Worm (Caenorhabditis elegans): ENCODE measurements around the gene cyp-13B1.

Gene cyp-13B1

DNA sequence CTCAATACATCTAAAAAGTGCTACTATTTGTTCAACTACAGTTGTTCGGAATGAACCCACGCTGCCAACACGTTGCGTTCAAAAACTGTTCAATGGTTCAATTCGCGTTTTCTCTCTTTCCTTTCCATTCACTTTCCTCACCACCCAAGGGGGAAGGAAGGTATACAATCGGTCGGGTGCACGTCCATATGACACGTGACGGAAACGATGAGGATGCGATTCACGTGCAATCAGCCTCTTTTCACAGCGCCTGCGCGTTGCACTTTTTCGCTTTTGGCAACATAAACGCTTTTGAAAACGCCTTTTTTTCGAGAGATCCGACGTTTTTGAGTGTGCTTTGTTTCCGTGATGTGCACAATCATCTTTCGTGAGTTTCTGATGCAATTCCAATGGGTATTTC lies 50.9 kb downstream of the cyp-13B1 start (continued):
- TF ChIP-seq nhr-120 (GFP tag; IDR thresholded peaks at IDR 0.05) (no peak), T26A5.8 (tag; optimal IDR thresholded peaks at IDR 0.05) (no peak), tbx-9 (tag; optimal IDR thresholded peaks at IDR 0.05; ENCODE audit: borderline replicate concordance) (no peak), ekl-4 (GFP tag; IDR thresholded peaks at IDR 0.05) (no peak), K11D2.4 (GFP tag; IDR thresholded peaks at IDR 0.05) (peak; percentile 67; the same call in 1 of the 2 replicates), ztf-3 (GFP tag; optimal IDR thresholded peaks at IDR 0.05) (no peak), ceh-100 (GFP tag; IDR thresholded peaks at IDR 0.05) (no peak), tlf-1 (GFP tag; optimal IDR thresholded peaks at IDR 0.05) (peak; percentile 33), tbp1 (GFP tag; optimal IDR thresholded peaks at IDR 0.05) (peak; percentile 47), nhr-179 (tag; optimal IDR thresholded peaks at IDR 0.05) (no peak), mcd-1 (GFP tag; IDR thresholded peaks at IDR 0.05) (peak; percentile 33; the same call in 1 of the 2 replicates), unc-130 (GFP tag; optimal IDR thresholded peaks at IDR 0.05) (no peak), atf-7 (tag; optimal IDR thresholded peaks at IDR 0.05) (peak; percentile 85), Y53G8AR.9 (GFP tag; conservative IDR thresholded peaks at IDR 0.05) (no peak), hsf-1 (GFP tag; IDR thresholded peaks at IDR 0.05) (no peak), madf-10 (tag; optimal IDR thresholded peaks at IDR 0.05) (peak; percentile 48), pbrm-1 (GFP tag; IDR thresholded peaks at IDR 0.05) (0 out of 2 replicates have a peak, but pooled peaks have one; percentile 17), T07F8.4 (tag; optimal IDR thresholded peaks at IDR 0.05) (no peak), lin-26 (GFP tag; IDR thresholded peaks at IDR 0.05) (no peak), gei-17 (GFP tag; optimal IDR thresholded peaks at IDR 0.05) (peak; percentile 54), let-526 (GFP tag; IDR thresholded peaks at IDR 0.05) (0 out of 2 replicates have a peak, but pooled peaks have one; percentile 15), lin-40 (tag; optimal IDR thresholded peaks at IDR 0.05) (peak; percentile 86), aptf-3 (GFP tag; IDR thresholded peaks at IDR 0.05) (no peak), attf-6 (GFP tag; IDR thresholded peaks at IDR 0.05) (no peak), rpc-1 (optimal IDR thresholded peaks at IDR 0.05) (no peak), rpc-1 (tag; optimal IDR thresholded peaks at IDR 0.05) (no peak), C17E4.6 (GFP tag; IDR thresholded peaks at IDR 0.05) (no peak), athp-1 (tag; optimal IDR thresholded peaks at IDR 0.05) (no peak), sdz-38 (tag; optimal IDR thresholded peaks at IDR 0.05) (no peak), die-1 (tag; optimal IDR thresholded peaks at IDR 0.05) (peak; percentile 9), zfh-2 (GFP tag; conservative IDR thresholded peaks at IDR 0.05) (peak; percentile 82; the same call in 1 of the 2 replicates), mel-28 (tag; optimal IDR thresholded peaks at IDR 0.05; ENCODE audit: borderline replicate concordance) (no peak), ztf-22 (GFP tag; optimal IDR thresholded peaks at IDR 0.05) (peak; percentile 78), F23B12.7 (tag; optimal IDR thresholded peaks at IDR 0.05; ENCODE audit: insufficient read depth) (no peak), lin-35 (GFP tag; optimal IDR thresholded peaks at IDR 0.05) (peak in 1 of 3 experiments; percentile 18), snpc-1.1 (tag; optimal IDR thresholded peaks at IDR 0.05; ENCODE audit: insufficient read depth) (no peak), ztf-25 (GFP tag; IDR thresholded peaks at IDR 0.05) (no peak), nhr-90 (tag; optimal IDR thresholded peaks at IDR 0.05) (peak; percentile 37), sptf-2 (GFP tag; optimal IDR thresholded peaks at IDR 0.05) (no peak), repo-1 (tag; optimal IDR thresholded peaks at IDR 0.05) (peak; percentile 60), zim-3 (tag; optimal IDR thresholded peaks at IDR 0.05) (no peak), ztf-6 (GFP tag; IDR thresholded peaks at IDR 0.05) (no peak), nhr-80 (tag; optimal IDR thresholded peaks at IDR 0.05) (peak; percentile 68), madf-6 (GFP tag; IDR thresholded peaks at IDR 0.05) (no peak), nfyb-1 (GFP tag; IDR thresholded peaks at IDR 0.05) (peak; percentile 55; the same call in 1 of the 2 replicates), C06A6.2 (GFP tag; conservative IDR thresholded peaks at IDR 0.05) (no peak), dpl-1 (GFP tag; optimal IDR thresholded peaks at IDR 0.05) (no peak), F22D6.2 (tag; optimal IDR thresholded peaks at IDR 0.05) (peak; percentile 84), ceh-79 (tag; optimal IDR thresholded peaks at IDR 0.05) (no peak)

All from whole organism, young adult.